Worm (Caenorhabditis elegans) whole organism, young adult: ENCODE results near the gene C47D12.5.

ENCODE experiments used
- B0261.1 ChIP-seq: sonication (generic microtip); optimal IDR thresholded peaks from 2 replicates; lab custom pipeline; 2016; ENCODE audit warnings: mild to moderate bottlenecking, missing genetic modification characterization, moderate library complexity, missing compliant biosample characterization
- D2030.7 ChIP-seq: fragments of 200-800 bp; sonication (Bioruptor generic); IDR thresholded peaks from 2 replicates; pipeline ENCODE4 v1.3.6; 2022; ENCODE audit warnings: missing genetic modification reagents, missing genetic modification characterization, missing compliant biosample characterization
- F22D6.2 ChIP-seq: sonication (generic microtip); optimal IDR thresholded peaks from 2 replicates; lab custom pipeline; 2016; ENCODE audit warnings: mild to moderate bottlenecking, missing genetic modification characterization, missing compliant biosample characterization
- F37B4.10 ChIP-seq: fragments of 200-800 bp; sonication (Bioruptor generic); IDR thresholded peaks from 2 replicates; pipeline ENCODE4 v1.3.6; 2022; ENCODE audit warnings: missing genetic modification characterization, missing compliant biosample characterization
- F39B2.1 ChIP-seq: fragments of 200-800 bp; sonication (Bioruptor generic); IDR thresholded peaks from 2 replicates; pipeline ENCODE4 v1.3.6; 2022; ENCODE audit warnings: missing genetic modification reagents, missing genetic modification characterization, missing compliant biosample characterization
- F49E8.2 ChIP-seq: sonication (generic microtip); optimal IDR thresholded peaks from 3 replicates; lab custom pipeline; 2017; ENCODE audit warnings: missing genetic modification characterization, mild to moderate bottlenecking, missing compliant biosample characterization, antibody characterized with exemption, moderate library complexity; ENCODE audit not compliant: insufficient read depth
- F57A8.1 ChIP-seq: fragments of 200-800 bp; sonication (Bioruptor generic); optimal IDR thresholded peaks from 2 replicates; lab custom pipeline; 2018; ENCODE audit warnings: mild to moderate bottlenecking, missing genetic modification characterization, moderate library complexity, missing compliant biosample characterization
- K12H6.12 ChIP-seq: fragments of 200-800 bp; sonication (Bioruptor generic); optimal IDR thresholded peaks from 2 replicates; lab custom pipeline; 2018; ENCODE audit warnings: mild to moderate bottlenecking, missing genetic modification characterization, missing compliant biosample characterization
- T07F8.4 ChIP-seq: sonication (generic microtip); optimal IDR thresholded peaks from 2 replicates; lab custom pipeline; 2016; ENCODE audit warnings: mild to moderate bottlenecking, missing genetic modification characterization, moderate library complexity, missing compliant biosample characterization
- Y53F4B.3 ChIP-seq: fragments of 200-800 bp; sonication (Bioruptor generic); IDR thresholded peaks from 2 replicates; pipeline ENCODE4 v1.3.6; 2022; ENCODE audit warnings: missing genetic modification reagents, missing genetic modification characterization, missing compliant biosample characterization
- Y79H2A.3 ChIP-seq: fragments of 200-800 bp; sonication (Bioruptor generic); conservative IDR thresholded peaks from 2 replicates; pipeline ENCODE4 v1.3.6; 2022; ENCODE audit warnings: missing genetic modification reagents, missing genetic modification characterization, missing compliant biosample characterization
- aptf-3 ChIP-seq: fragments of 200-800 bp; sonication (Bioruptor generic); IDR thresholded peaks from 2 replicates; pipeline ENCODE4 v1.3.6; 2022; ENCODE audit warnings: missing genetic modification characterization, missing compliant biosample characterization
- attf-6 ChIP-seq: fragments of 200-800 bp; sonication (Bioruptor generic); IDR thresholded peaks from 2 replicates; pipeline ENCODE4 v1.3.6; 2022; ENCODE audit warnings: missing genetic modification reagents, missing genetic modification characterization, missing compliant biosample characterization
- bed-1 ChIP-seq: fragments of 200-800 bp; sonication (Bioruptor generic); IDR thresholded peaks from 2 replicates; pipeline ENCODE4 v1.3.6; 2022; ENCODE audit warnings: missing genetic modification reagents, missing genetic modification characterization, missing compliant biosample characterization
- bed-2 ChIP-seq: fragments of 200-800 bp; sonication (Bioruptor generic); IDR thresholded peaks from 2 replicates; pipeline ENCODE4 v1.3.6; 2022; ENCODE audit warnings: missing genetic modification reagents, missing genetic modification characterization, missing compliant biosample characterization
- cebp-2 ChIP-seq: fragments of 200-800 bp; sonication (Bioruptor generic); IDR thresholded peaks from 2 replicates; pipeline ENCODE4 v1.3.6; 2022; ENCODE audit warnings: missing genetic modification characterization, missing compliant biosample characterization
- ceh-27 ChIP-seq: fragments of 200-800 bp; sonication (Bioruptor generic); optimal IDR thresholded peaks from 2 replicates; lab custom pipeline; 2018; ENCODE audit warnings: mild to moderate bottlenecking, missing genetic modification characterization, moderate library complexity, missing compliant biosample characterization
- ceh-40 ChIP-seq: fragments of 200-800 bp; sonication (Bioruptor generic); IDR thresholded peaks from 2 replicates; pipeline ENCODE4 v1.3.6; 2022; ENCODE audit warnings: missing genetic modification characterization, missing compliant biosample characterization
- ceh-79 ChIP-seq: sonication (generic microtip); optimal IDR thresholded peaks from 2 replicates; lab custom pipeline; 2017; ENCODE audit warnings: mild to moderate bottlenecking, missing genetic modification characterization, missing compliant biosample characterization
- ceh-91 ChIP-seq: fragments of 200-800 bp; sonication (Bioruptor generic); IDR thresholded peaks from 2 replicates; pipeline ENCODE4 v1.3.6; 2022; ENCODE audit warnings: missing genetic modification reagents, missing genetic modification characterization, missing compliant biosample characterization
- chd-7 ChIP-seq: sonication (generic microtip); optimal IDR thresholded peaks from 2 replicates; lab custom pipeline; 2016; ENCODE audit warnings: mild to moderate bottlenecking, missing genetic modification characterization, moderate library complexity, missing compliant biosample characterization
- dox-1 ChIP-seq: fragments of 200-800 bp; sonication (Bioruptor generic); IDR thresholded peaks from 2 replicates; pipeline ENCODE4 v1.3.6; 2022; ENCODE audit warnings: missing genetic modification reagents, missing genetic modification characterization, missing compliant biosample characterization
- egrh-3 ChIP-seq: fragments of 200-800 bp; sonication (Bioruptor generic); IDR thresholded peaks from 2 replicates; pipeline ENCODE4 v1.3.6; 2022; ENCODE audit warnings: missing genetic modification reagents, missing genetic modification characterization, missing compliant biosample characterization
- ets-4 ChIP-seq: fragments of 200-800 bp; sonication (Bioruptor generic); optimal IDR thresholded peaks from 2 replicates; lab custom pipeline; 2018; ENCODE audit warnings: mild to moderate bottlenecking, missing genetic modification characterization, missing compliant biosample characterization
- hlh-12 ChIP-seq: sonication (generic microtip); optimal IDR thresholded peaks from 2 replicates; lab custom pipeline; 2016; ENCODE audit warnings: missing genetic modification characterization, missing compliant biosample characterization
- hlh-26 ChIP-seq: fragments of 200-800 bp; sonication (Bioruptor generic); conservative IDR thresholded peaks from 2 replicates; pipeline ENCODE4 v1.3.6; 2022; ENCODE audit warnings: missing genetic modification reagents, missing genetic modification characterization, missing compliant biosample characterization
- hmg-20 ChIP-seq: fragments of 200-800 bp; sonication (Bioruptor generic); IDR thresholded peaks from 2 replicates; pipeline ENCODE4 v1.3.6; 2022; ENCODE audit warnings: missing genetic modification reagents, missing genetic modification characterization, missing compliant biosample characterization
- lag-1 ChIP-seq: fragments of 200-800 bp; sonication (Bioruptor generic); IDR thresholded peaks from 2 replicates; pipeline ENCODE4 v1.3.6; 2022; ENCODE audit warnings: missing genetic modification reagents, missing genetic modification characterization, missing compliant biosample characterization
- lin-26 ChIP-seq: fragments of 200-800 bp; sonication (Bioruptor generic); IDR thresholded peaks from 2 replicates; pipeline ENCODE4 v1.3.6; 2022; ENCODE audit warnings: missing genetic modification reagents, missing genetic modification characterization, missing compliant biosample characterization
- madf-10 ChIP-seq: sonication (generic microtip); optimal IDR thresholded peaks from 2 replicates; lab custom pipeline; 2016; ENCODE audit warnings: mild to moderate bottlenecking, missing genetic modification characterization, missing compliant biosample characterization
- mel-28 ChIP-seq: sonication (generic microtip); optimal IDR thresholded peaks from 2 replicates; lab custom pipeline; 2016; ENCODE audit warnings: borderline replicate concordance, mild to moderate bottlenecking, missing genetic modification characterization, missing compliant biosample characterization
- nfyb-1 ChIP-seq: fragments of 200-800 bp; sonication (Bioruptor generic); IDR thresholded peaks from 2 replicates; pipeline ENCODE4 v1.3.6; 2022; ENCODE audit warnings: missing genetic modification reagents, missing genetic modification characterization, missing compliant biosample characterization
- rcor-1 ChIP-seq: fragments of 200-800 bp; sonication (Bioruptor generic); IDR thresholded peaks from 2 replicates; pipeline ENCODE4 v1.3.6; 2022; ENCODE audit warnings: missing genetic modification reagents, missing genetic modification characterization, missing compliant biosample characterization
- rpc-1 ChIP-seq, 2 experiments: fragments of 150-350 bp in 1 of 2; sonication (generic microtip) in 1 of 2; optimal IDR thresholded peaks; 2 replicates each; lab custom pipeline; 2014 to 2018; ENCODE audit warnings: missing biosample characterization in 1 of 2, missing genetic modification characterization in 1 of 2, missing genetic modification reagents in 1 of 2, missing genotype in 1 of 2
- snpc-1.1 ChIP-seq: sonication (generic microtip); optimal IDR thresholded peaks from 2 replicates; lab custom pipeline; 2017; ENCODE audit warnings: missing genetic modification characterization, mild to moderate bottlenecking, missing compliant biosample characterization, antibody characterized with exemption, moderate library complexity, missing genotype, missing genetic modification reagents; ENCODE audit not compliant: insufficient read depth
- snpc-1.3 ChIP-seq: sonication (generic microtip); optimal IDR thresholded peaks from 2 replicates; lab custom pipeline; 2017; ENCODE audit warnings: missing genetic modification characterization, mild to moderate bottlenecking, missing compliant biosample characterization, antibody characterized with exemption, moderate library complexity, missing genotype, missing genetic modification reagents; ENCODE audit not compliant: insufficient read depth
- snpc-3.4 ChIP-seq: sonication (generic microtip); optimal IDR thresholded peaks from 2 replicates; lab custom pipeline; 2017; ENCODE audit warnings: missing genetic modification characterization, mild to moderate bottlenecking, missing compliant biosample characterization, antibody characterized with exemption, moderate library complexity, missing genotype, missing genetic modification reagents
- tbx-9 ChIP-seq: sonication (generic microtip); optimal IDR thresholded peaks from 2 replicates; lab custom pipeline; 2016; ENCODE audit warnings: borderline replicate concordance, missing genetic modification characterization, inconsistent platforms, missing compliant biosample characterization
- unc-62 ChIP-seq: fragments of 150-350 bp; optimal IDR thresholded peaks from 2 replicates; lab custom pipeline; 2014; ENCODE audit warnings: missing biosample characterization, missing genetic modification reagents, missing genetic modification characterization
- xnd-1 ChIP-seq: sonication (generic microtip); optimal IDR thresholded peaks from 2 replicates; lab custom pipeline; 2016; ENCODE audit warnings: missing genotype, missing genetic modification reagents, missing genetic modification characterization, missing compliant biosample characterization
- zim-3 ChIP-seq: sonication (generic microtip); optimal IDR thresholded peaks from 2 replicates; lab custom pipeline; 2017; ENCODE audit warnings: mild to moderate bottlenecking, missing genetic modification characterization, moderate library complexity, missing compliant biosample characterization
- ztf-18 ChIP-seq: sonication (generic microtip); optimal IDR thresholded peaks from 2 replicates; lab custom pipeline; 2016; ENCODE audit warnings: missing genotype, mild to moderate bottlenecking, missing genetic modification characterization, missing compliant biosample characterization
- ztf-3 ChIP-seq: fragments of 200-800 bp; sonication (Bioruptor generic); optimal IDR thresholded peaks from 2 replicates; lab custom pipeline; 2018; ENCODE audit warnings: mild to moderate bottlenecking, missing genetic modification characterization, missing compliant biosample characterization

Gene C47D12.5

ce11 chrII:11729757-11730535, 44.9 kb upstream of the C47D12.5 start:
- TF ChIP-seq egrh-3 (peak; percentile 84; the same call in 1 of the 2 replicates), cebp-2 (GFP tag; lab: Robert Waterston, UW) (0 out of 2 replicates have a peak, but pooled peaks have one; percentile 14), hlh-26 (GFP tag; lab: Robert Waterston, UW) (no peak), tbx-9 (tag; lab: Kevin White, UChicago) (no peak), lin-26 (GFP tag; lab: Robert Waterston, UW) (0 out of 2 replicates have a peak, but pooled peaks have one; percentile 25), F37B4.10 (GFP tag; lab: Robert Waterston, UW) (peak; percentile 77; the same call in 1 of the 2 replicates)

ce11 chrII:11728545-11729105, 43.5 kb upstream of the C47D12.5 start, which contains the start of gene alh-8:
Gene alh-8 (plus strand): TSS chrII:11729055.
- TF ChIP-seq F39B2.1 (GFP tag; lab: Robert Waterston, UW) (no peak), ztf-18 (tag; lab: Kevin White, UChicago) (peak; percentile 10), lin-26 (GFP tag; lab: Robert Waterston, UW) (0 out of 2 replicates have a peak, but pooled peaks have one; percentile 40), rcor-1 (GFP tag; lab: Robert Waterston, UW) (peak; percentile 36; the same call in 1 of the 2 replicates), snpc-1.3 (tag; lab: Kevin White, UChicago) (no peak), Y79H2A.3 (no peak), tbx-9 (tag; lab: Kevin White, UChicago) (no peak), F49E8.2 (no peak), ets-4 (no peak), madf-10 (tag; lab: Kevin White, UChicago) (peak; percentile 22), hmg-20 (GFP tag; lab: Robert Waterston, UW) (no peak), ceh-27 (GFP tag; lab: Kevin White, UChicago) (no peak), ceh-91 (GFP tag; lab: Robert Waterston, UW) (no peak), attf-6 (GFP tag; lab: Robert Waterston, UW) (no peak), D2030.7 (0 out of 2 replicates have a peak, but pooled peaks have one; percentile 14), chd-7 (no peak), ztf-3 (GFP tag; lab: Kevin White, UChicago) (no peak), zim-3 (tag; lab: Kevin White, UChicago) (no peak), F57A8.1 (GFP tag; lab: Kevin White, UChicago) (no peak), Y53F4B.3 (GFP tag; lab: Robert Waterston, UW) (no peak), rpc-1 (optimal IDR thresholded peaks at IDR 0.05; lab: Kevin White, UChicago) (no peak), rpc-1 (tag; optimal IDR thresholded peaks at IDR 0.05; lab: Kevin White, UChicago) (no peak), ceh-40 (GFP tag; lab: Robert Waterston, UW) (no peak), dox-1 (GFP tag; lab: Robert Waterston, UW) (0 out of 2 replicates have a peak, but pooled peaks have one; percentile 25), bed-2 (GFP tag; lab: Robert Waterston, UW) (no peak), K12H6.12 (tag; lab: Kevin White, UChicago) (peak; percentile 43), B0261.1 (tag; lab: Kevin White, UChicago) (no peak), T07F8.4 (tag; lab: Kevin White, UChicago) (no peak), ceh-79 (no peak), nfyb-1 (0 out of 2 replicates have a peak, but pooled peaks have one; percentile 50), F37B4.10 (GFP tag; lab: Robert Waterston, UW) (no peak), bed-1 (GFP tag; lab: Robert Waterston, UW) (no peak), snpc-1.1 (tag; lab: Kevin White, UChicago) (no peak), snpc-3.4 (peak; percentile 3), hlh-12 (tag; lab: Kevin White, UChicago) (no peak), aptf-3 (GFP tag; lab: Robert Waterston, UW) (no peak), lag-1 (GFP tag; lab: Robert Waterston, UW) (no peak), mel-28 (tag; lab: Kevin White, UChicago) (no peak), unc-62 (GFP tag; lab: Kevin White, UChicago) (no peak), xnd-1 (no peak), F22D6.2 (tag; lab: Kevin White, UChicago) (peak; percentile 42)
